Fruit fly (Drosophila melanogaster): ENCODE data around the gene Hmgcl.

Gene Hmgcl

dm6 chr2L:6919203-6919849 is 40.9 kb upstream of the Hmgcl start (continued):
- no peak for TF ChIP-seq Trl (optimal IDR thresholded peaks at IDR 0.05)
- no peak for TF ChIP-seq Trl (GFP tag; optimal IDR thresholded peaks at IDR 0.05)
- TF ChIP-seq bab2 (GFP tag; optimal IDR thresholded peaks at IDR 0.05) = no peak
- TF ChIP-seq lbe (GFP tag; optimal IDR thresholded peaks at IDR 0.05) = peak; percentile 11
- TF ChIP-seq pzg (GFP tag; optimal IDR thresholded peaks at IDR 0.05) = peak; percentile 49
- TF ChIP-seq fru (optimal IDR thresholded peaks at IDR 0.05) = no peak
- TF ChIP-seq Sry-δ (GFP tag; optimal IDR thresholded peaks at IDR 0.05) = no peak
- no peak for TF ChIP-seq CG10274 (GFP tag; optimal IDR thresholded peaks at IDR 0.05)
- no peak for TF ChIP-seq Sox100B (GFP tag; optimal IDR thresholded peaks at IDR 0.05)
- TF ChIP-seq PHDP (tag; optimal IDR thresholded peaks at IDR 0.05) = no peak
- TF ChIP-seq CG10366 (GFP tag; IDR thresholded peaks at IDR 0.05) = no peak
- no peak for TF ChIP-seq CrebB (tag; optimal IDR thresholded peaks at IDR 0.05)
- peak; percentile 40 for TF ChIP-seq CG2712 (tag; optimal IDR thresholded peaks at IDR 0.05)
- TF ChIP-seq sd (tag; optimal IDR thresholded peaks at IDR 0.05) = no peak
- TF ChIP-seq CG9876 (GFP tag; optimal IDR thresholded peaks at IDR 0.05) = no peak
- no peak for TF ChIP-seq psq (GFP tag; optimal IDR thresholded peaks at IDR 0.05)
- TF ChIP-seq mld (GFP tag; IDR thresholded peaks at IDR 0.05; ENCODE audit: partially characterized antibody) = 0 out of 3 replicates have a peak, but pooled peaks have one; percentile 33
- TF ChIP-seq HmgZ (tag; optimal IDR thresholded peaks at IDR 0.05) = no peak
- peak; percentile 27 for TF ChIP-seq CG12391 (tag; optimal IDR thresholded peaks at IDR 0.05)
- no peak for TF ChIP-seq Usf (GFP tag; optimal IDR thresholded peaks at IDR 0.05)
- TF ChIP-seq Abd-B (GFP tag; optimal IDR thresholded peaks at IDR 0.05) = no peak
- no peak for TF ChIP-seq ab (GFP tag; optimal IDR thresholded peaks at IDR 0.05)
- no peak for TF ChIP-seq slp2 (GFP tag; optimal IDR thresholded peaks at IDR 0.05)
- no peak for TF ChIP-seq CG9609 (GFP tag; optimal IDR thresholded peaks at IDR 0.05)
- TF ChIP-seq Dbx (GFP tag; IDR thresholded peaks at IDR 0.05) = 0 out of 3 replicates have a peak, but pooled peaks have one; percentile 12
- 0 out of 3 replicates have a peak, but pooled peaks have one; percentile 32 for TF ChIP-seq CG6791 (GFP tag; IDR thresholded peaks at IDR 0.05; ENCODE audit: partially characterized antibody)
- no peak for TF ChIP-seq al (GFP tag; IDR thresholded peaks at IDR 0.05)
- TF ChIP-seq CG18599 (GFP tag; optimal IDR thresholded peaks at IDR 0.05) = no peak
- TF ChIP-seq CG15479 (GFP tag; optimal IDR thresholded peaks at IDR 0.05) = peak; percentile 63
- TF ChIP-seq da (GFP tag; optimal IDR thresholded peaks at IDR 0.05) = no peak
- no peak for TF ChIP-seq HLH54F (GFP tag; optimal IDR thresholded peaks at IDR 0.05)
- TF ChIP-seq CG13624 (GFP tag; optimal IDR thresholded peaks at IDR 0.05) = no peak
- TF ChIP-seq CG7963 (GFP tag; IDR thresholded peaks at IDR 0.05; ENCODE audit: partially characterized antibody) = 0 out of 3 replicates have a peak, but pooled peaks have one; percentile 12
- TF ChIP-seq HLH3B (GFP tag; IDR thresholded peaks at IDR 0.05) = no peak
- TF ChIP-seq rib (GFP tag; IDR thresholded peaks at IDR 0.05) = peak; percentile 69; the same call in 1 of the 2 replicates
- no peak for TF ChIP-seq z (GFP tag; IDR thresholded peaks at IDR 0.05)
- no peak for TF ChIP-seq CG14667 (GFP tag; IDR thresholded peaks at IDR 0.05)
- no peak for TF ChIP-seq CG6272 (GFP tag; IDR thresholded peaks at IDR 0.05)
- no peak for TF ChIP-seq CG12071 (GFP tag; optimal IDR thresholded peaks at IDR 0.05)
- TF ChIP-seq CG15514 (GFP tag; optimal IDR thresholded peaks at IDR 0.05) = no peak
- TF ChIP-seq CG1233 (GFP tag; optimal IDR thresholded peaks at IDR 0.05) = peak; percentile 8
- no peak for TF ChIP-seq luna (GFP tag; optimal IDR thresholded peaks at IDR 0.05)
- no peak for TF ChIP-seq Lim3 (GFP tag; IDR thresholded peaks at IDR 0.05)
- TF ChIP-seq Vsx1 (GFP tag; optimal IDR thresholded peaks at IDR 0.05) = no peak
- no peak for TF ChIP-seq CG7839 (tag; optimal IDR thresholded peaks at IDR 0.05)
- no peak for TF ChIP-seq dmrt99B (tag; optimal IDR thresholded peaks at IDR 0.05)
- TF ChIP-seq ap (GFP tag; IDR thresholded peaks at IDR 0.05) = no peak
- TF ChIP-seq CG1603 (tag; optimal IDR thresholded peaks at IDR 0.05) = peak; percentile 7
- TF ChIP-seq CG6765 (GFP tag; optimal IDR thresholded peaks at IDR 0.05) = no peak
- TF ChIP-seq CG9437 (GFP tag; optimal IDR thresholded peaks at IDR 0.05) = peak; percentile 18
- no peak for TF ChIP-seq Rx (GFP tag; IDR thresholded peaks at IDR 0.05)
